Fruit fly (Drosophila melanogaster): ENCODE data around the gene BicD.

BicD gene

dm6 chr2L:17514090-17514715, 41.2 kb upstream of the BicD start (continued):
- no peak for TF ChIP-seq YL-1 (GFP tag; optimal IDR thresholded peaks at IDR 0.05)
- TF ChIP-seq CG3838 (GFP tag; optimal IDR thresholded peaks at IDR 0.05): peak; percentile 66
- TF ChIP-seq CG2678 (tag; optimal IDR thresholded peaks at IDR 0.05): peak; percentile 94
- peak; percentile 79 for TF ChIP-seq Mes4 (GFP tag; optimal IDR thresholded peaks at IDR 0.05)
- TF ChIP-seq CG6854 (GFP tag; optimal IDR thresholded peaks at IDR 0.05): peak; percentile 77
- no peak for TF ChIP-seq Hmx (GFP tag; optimal IDR thresholded peaks at IDR 0.05)
- peak; percentile 27; the same call in 1 of the 3 replicates for TF ChIP-seq Optix (GFP tag; IDR thresholded peaks at IDR 0.05)
- peak; percentile 79 for TF ChIP-seq pum (GFP tag; optimal IDR thresholded peaks at IDR 0.05)
- peak; percentile 48 for TF ChIP-seq Hey (tag; optimal IDR thresholded peaks at IDR 0.05)
- peak; percentile 79 for TF ChIP-seq CG32532 (GFP tag; IDR thresholded peaks at IDR 0.05)
- peak; percentile 41; the same call in 1 of the 2 replicates for TF ChIP-seq Lim3 (GFP tag; IDR thresholded peaks at IDR 0.05)
- peak; percentile 73 for TF ChIP-seq CG12236 (GFP tag; optimal IDR thresholded peaks at IDR 0.05)
- TF ChIP-seq org-1 (GFP tag; optimal IDR thresholded peaks at IDR 0.05): peak; percentile 85
- no peak for TF ChIP-seq CG15479 (GFP tag; optimal IDR thresholded peaks at IDR 0.05)
- peak; percentile 87 for TF ChIP-seq CG2875 (GFP tag; optimal IDR thresholded peaks at IDR 0.05)
- no peak for TF ChIP-seq Sry-δ (GFP tag; optimal IDR thresholded peaks at IDR 0.05)
- TF ChIP-seq Sin3A (optimal IDR thresholded peaks at IDR 0.05): no peak
- peak; percentile 81 for TF ChIP-seq CG18764 (GFP tag; optimal IDR thresholded peaks at IDR 0.05)
- TF ChIP-seq CG12659 (GFP tag; optimal IDR thresholded peaks at IDR 0.05): peak; percentile 86
- no peak for TF ChIP-seq zen2 (GFP tag; IDR thresholded peaks at IDR 0.05; ENCODE audit: partially characterized antibody)
- peak; percentile 32 for TF ChIP-seq tx (GFP tag; optimal IDR thresholded peaks at IDR 0.05)
- TF ChIP-seq CG33557 (GFP tag; optimal IDR thresholded peaks at IDR 0.05): peak; percentile 95
- TF ChIP-seq CG1602 (GFP tag; optimal IDR thresholded peaks at IDR 0.05): peak; percentile 83
- peak; percentile 69 for TF ChIP-seq CG9932 (GFP tag; IDR thresholded peaks at IDR 0.05)
- TF ChIP-seq Hr78 (GFP tag; optimal IDR thresholded peaks at IDR 0.05): peak in 1 of 2 experiments; percentile 62
- TF ChIP-seq bowl (GFP tag; IDR thresholded peaks at IDR 0.05): peak; percentile 64; the same call in 1 of the 2 replicates
- TF ChIP-seq Atf3 (GFP tag; optimal IDR thresholded peaks at IDR 0.05): peak; percentile 53
- no peak for TF ChIP-seq CG16813 (GFP tag; IDR thresholded peaks at IDR 0.05; ENCODE audit: partially characterized antibody)
- peak; percentile 94 for TF ChIP-seq lab (GFP tag; optimal IDR thresholded peaks at IDR 0.05)
- peak; percentile 67 to 89 for TF ChIP-seq Hr51 (GFP tag; optimal IDR thresholded peaks at IDR 0.05)
- peak; percentile 89 for TF ChIP-seq abd-A (tag; optimal IDR thresholded peaks at IDR 0.05)
- peak; percentile 88 for TF ChIP-seq CG10543 (GFP tag; optimal IDR thresholded peaks at IDR 0.05)
- TF ChIP-seq CG8281 (tag; optimal IDR thresholded peaks at IDR 0.05): peak; percentile 70
- TF ChIP-seq Dll (GFP tag; IDR thresholded peaks at IDR 0.05; ENCODE audit: partially characterized antibody): no peak
- TF ChIP-seq CG18619 (GFP tag; optimal IDR thresholded peaks at IDR 0.05): peak; percentile 75
- TF ChIP-seq fd102C (GFP tag; optimal IDR thresholded peaks at IDR 0.05): peak; percentile 42
- TF ChIP-seq CG9437 (GFP tag; optimal IDR thresholded peaks at IDR 0.05): peak; percentile 72
- peak; percentile 23 for TF ChIP-seq wek (GFP tag; optimal IDR thresholded peaks at IDR 0.05)
- peak; percentile 80 for TF ChIP-seq bab2 (GFP tag; optimal IDR thresholded peaks at IDR 0.05)
- peak; percentile 62; the same call in 1 of the 3 replicates for TF ChIP-seq CG3726 (GFP tag; IDR thresholded peaks at IDR 0.05)
- peak; percentile 74 for TF ChIP-seq salm (tag; optimal IDR thresholded peaks at IDR 0.05)
- peak; percentile 85 for TF ChIP-seq CG6683 (GFP tag; optimal IDR thresholded peaks at IDR 0.05)
- TF ChIP-seq sd (tag; optimal IDR thresholded peaks at IDR 0.05): peak; percentile 75
- TF ChIP-seq Dip3 (GFP tag; optimal IDR thresholded peaks at IDR 0.05): peak; percentile 21
- TF ChIP-seq CG1233 (GFP tag; optimal IDR thresholded peaks at IDR 0.05): peak; percentile 79
- peak; percentile 72 for TF ChIP-seq jumu (GFP tag; optimal IDR thresholded peaks at IDR 0.05)
- peak; percentile 90 for TF ChIP-seq trem (tag; optimal IDR thresholded peaks at IDR 0.05)
- TF ChIP-seq sisA (GFP tag; IDR thresholded peaks at IDR 0.05): peak; percentile 83
- peak; percentile 55 for TF ChIP-seq CG11398 (GFP tag; optimal IDR thresholded peaks at IDR 0.05)

Data from whole organism, embryonic.